Worm (Caenorhabditis elegans): ENCODE measurements around the gene srbc-36.

Gene srbc-36

ce11 chrV:3512381-3512780 lies 22.0 kb upstream of the srbc-36 start, which contains the start of gene str-226:
str-226 (plus strand) TSS chrV:3512681.
- TF ChIP-seq mcd-1 (GFP tag; IDR thresholded peaks at IDR 0.05) (no peak), tbp1 (GFP tag; optimal IDR thresholded peaks at IDR 0.05) (no peak), ceh-40 (GFP tag; IDR thresholded peaks at IDR 0.05) (no peak), mel-28 (tag; optimal IDR thresholded peaks at IDR 0.05; ENCODE audit: borderline replicate concordance) (no peak), sea-2 (GFP tag; IDR thresholded peaks at IDR 0.05) (no peak), ceh-79 (tag; optimal IDR thresholded peaks at IDR 0.05) (no peak), F52B5.7 (tag; optimal IDR thresholded peaks at IDR 0.05) (no peak), atf-7 (tag; optimal IDR thresholded peaks at IDR 0.05) (no peak), F10E7.11 (tag; optimal IDR thresholded peaks at IDR 0.05) (no peak), ets-4 (GFP tag; optimal IDR thresholded peaks at IDR 0.05) (no peak), B0261.1 (tag; optimal IDR thresholded peaks at IDR 0.05) (no peak), egl-18 (GFP tag; IDR thresholded peaks at IDR 0.05) (no peak), snpc-4 (GFP tag; optimal IDR thresholded peaks at IDR 0.05) (no peak), snpc-4 (tag; optimal IDR thresholded peaks at IDR 0.05) (no peak), nfya-2 (GFP tag; IDR thresholded peaks at IDR 0.05) (no peak), snpc-1.3 (tag; optimal IDR thresholded peaks at IDR 0.05; ENCODE audit: insufficient read depth) (no peak), hrde-1 (tag; optimal IDR thresholded peaks at IDR 0.05; ENCODE audit: borderline replicate concordance) (no peak), K11D2.4 (GFP tag; IDR thresholded peaks at IDR 0.05) (no peak)

- no peak for TF ChIP-seq C06A6.2 (GFP tag; conservative IDR thresholded peaks at IDR 0.05)
- TF ChIP-seq ceh-91 (GFP tag; IDR thresholded peaks at IDR 0.05): no peak
- no peak for TF ChIP-seq let-607 (tag; optimal IDR thresholded peaks at IDR 0.05)
- TF ChIP-seq akir-1 (GFP tag; optimal IDR thresholded peaks at IDR 0.05): no peak
- TF ChIP-seq ets-4 (GFP tag; optimal IDR thresholded peaks at IDR 0.05): no peak
- no peak for TF ChIP-seq hsf-1 (GFP tag; IDR thresholded peaks at IDR 0.05)
- no peak for TF ChIP-seq C17E4.6 (GFP tag; IDR thresholded peaks at IDR 0.05)
- TF ChIP-seq fkh-3 (tag; optimal IDR thresholded peaks at IDR 0.05): no peak
- TF ChIP-seq F33H1.4 (GFP tag; IDR thresholded peaks at IDR 0.05): no peak
- TF ChIP-seq B0035.1 (tag; optimal IDR thresholded peaks at IDR 0.05): no peak
- no peak for TF ChIP-seq let-526 (GFP tag; IDR thresholded peaks at IDR 0.05)
- no peak for TF ChIP-seq attf-6 (GFP tag; IDR thresholded peaks at IDR 0.05)
- TF ChIP-seq somi-1 (GFP tag; optimal IDR thresholded peaks at IDR 0.05): no peak
- no peak for TF ChIP-seq Y53G8AR.9 (GFP tag; conservative IDR thresholded peaks at IDR 0.05)
- TF ChIP-seq ztf-3 (GFP tag; optimal IDR thresholded peaks at IDR 0.05): no peak
- TF ChIP-seq him-1 (tag; optimal IDR thresholded peaks at IDR 0.05): no peak
- TF ChIP-seq F57A8.1 (GFP tag; optimal IDR thresholded peaks at IDR 0.05): no peak
- no peak for TF ChIP-seq xnd-1 (tag; optimal IDR thresholded peaks at IDR 0.05)
Observed at ce11 chrV:3509878-3510277, 19.5 kb upstream of the srbc-36 start, which contains the start of gene str-228. str-228 (plus strand) TSS chrV:3510178.

- TF ChIP-seq F57C9.4 (tag; optimal IDR thresholded peaks at IDR 0.05) (no peak), ztf-26 (tag; optimal IDR thresholded peaks at IDR 0.05) (no peak), C06A6.2 (GFP tag; conservative IDR thresholded peaks at IDR 0.05) (no peak), B0336.3 (GFP tag; IDR thresholded peaks at IDR 0.05) (no peak)
Observed at ce11 chrV:3507691-3508090, 17.4 kb upstream of the srbc-36 start, which contains the start of gene str-225. str-225 (plus strand) TSS chrV:3507822.

Data from whole organism, young adult.